Worm (Caenorhabditis elegans) whole organism, mixed stage, embryonic: Measurements from ENCODE around the gene xrn-1.

Experiments used
- drap-1 ChIP-seq: fragments of 200-800 bp; sonication (Bioruptor generic); optimal IDR thresholded peaks from 3 replicates; lab custom pipeline; 2018; ENCODE audit warnings: mild to moderate bottlenecking, missing genetic modification characterization, missing compliant biosample characterization
- unc-62 ChIP-seq: fragments of 150-350 bp; optimal IDR thresholded peaks from 2 replicates; lab custom pipeline; 2014; ENCODE audit warnings: missing biosample characterization, missing genetic modification reagents, missing genetic modification characterization

DNA sequence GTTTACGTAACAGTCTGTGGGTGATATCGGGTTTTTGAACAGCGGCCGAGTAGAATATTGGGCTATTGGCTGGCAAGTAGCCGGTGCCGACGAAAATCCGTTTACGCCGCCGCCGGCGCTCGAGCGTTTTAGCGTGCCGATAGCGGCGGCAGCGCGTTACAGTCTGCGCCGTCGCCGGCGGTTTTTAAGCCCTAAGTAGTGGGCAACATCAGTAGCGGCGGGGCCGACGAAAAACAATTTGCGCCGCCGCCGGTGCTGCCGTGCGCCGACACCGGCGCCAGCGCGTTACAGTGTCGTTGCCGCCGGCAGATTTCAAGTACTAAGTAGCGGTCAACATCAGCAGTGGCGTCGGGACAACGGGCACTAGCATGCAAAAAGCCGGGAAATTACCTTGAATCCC is 27.2 kb downstream of the xrn-1 start:
- TF ChIP-seq drap-1 (GFP tag; lab: Kevin White, UChicago) (no peak), unc-62 (GFP tag; lab: Kevin White, UChicago) (no peak)
